Worm (Caenorhabditis elegans) whole organism, midembryonic: ENCODE data around the gene epn-1.

Experiments
- T22C8.4 ChIP-seq: fragments of 200-800 bp; sonication (Bioruptor generic); IDR thresholded peaks from 2 replicates; pipeline ENCODE4 v1.3.6; 2022; ENCODE audit warnings: missing genetic modification characterization, missing compliant biosample characterization
- cog-1 ChIP-seq: sonication (generic microtip); optimal IDR thresholded peaks from 2 replicates; lab custom pipeline; 2016; ENCODE audit warnings: missing genetic modification characterization, missing compliant biosample characterization
- flt-1 ChIP-seq: fragments of 200-800 bp; sonication (Bioruptor generic); IDR thresholded peaks from 2 replicates; pipeline ENCODE4 v1.3.6; 2022; ENCODE audit warnings: missing genetic modification characterization, missing compliant biosample characterization
- klf-2 ChIP-seq: fragments of 200-800 bp; sonication (Bioruptor generic); conservative IDR thresholded peaks from 2 replicates; pipeline ENCODE4 v1.3.6; 2022; ENCODE audit warnings: missing genetic modification reagents, missing genetic modification characterization, missing compliant biosample characterization
- med-1 ChIP-seq: sonication (generic microtip); optimal IDR thresholded peaks from 2 replicates; lab custom pipeline; 2017; ENCODE audit warnings: missing genetic modification characterization, mild to moderate bottlenecking, missing compliant biosample characterization, antibody characterized with exemption, missing genetic modification reagents; ENCODE audit not compliant: insufficient read depth
- ref-1 ChIP-seq: fragments of 200-800 bp; sonication (Bioruptor generic); conservative IDR thresholded peaks from 2 replicates; pipeline ENCODE4 v1.3.6; 2022; ENCODE audit warnings: missing genetic modification reagents, missing genetic modification characterization, missing compliant biosample characterization
- tab-1 ChIP-seq: fragments of 200-800 bp; sonication (Bioruptor generic); IDR thresholded peaks from 2 replicates; pipeline ENCODE4 v1.3.6; 2022; ENCODE audit warnings: missing genetic modification characterization, missing compliant biosample characterization
- ztf-23 ChIP-seq: fragments of 200-800 bp; sonication (Bioruptor generic); IDR thresholded peaks from 2 replicates; pipeline ENCODE4 v1.3.6; 2022; ENCODE audit warnings: missing genetic modification reagents, missing genetic modification characterization, missing compliant biosample characterization
- ztf-29 ChIP-seq: fragments of 200-800 bp; sonication (Bioruptor generic); IDR thresholded peaks from 2 replicates; pipeline ENCODE4 v1.3.6; 2022; ENCODE audit warnings: missing genetic modification reagents, missing genetic modification characterization, missing compliant biosample characterization

The epn-1 gene

ce11 chrX:14790320-14791048 lies 27.8 kb downstream of the epn-1 start, which contains the start of gene tatn-1:
Gene tatn-1, plus strand, starts transcription at chrX:14791008.
- TF ChIP-seq cog-1 = peak; percentile 65
- TF ChIP-seq klf-2 = no peak
- no peak for TF ChIP-seq ztf-23 (GFP tag; lab: Robert Waterston, UW)
- TF ChIP-seq T22C8.4 (GFP tag; lab: Robert Waterston, UW) = no peak
- TF ChIP-seq med-1 (GFP tag; lab: Kevin White, UChicago) = no peak
- no peak for TF ChIP-seq ref-1

- TF ChIP-seq flt-1 = no peak
- no peak for TF ChIP-seq ztf-23 (GFP tag; lab: Robert Waterston, UW)
- TF ChIP-seq med-1 (GFP tag; lab: Kevin White, UChicago) = no peak
- no peak for TF ChIP-seq tab-1 (GFP tag; lab: Robert Waterston, UW)
Observed at ce11 chrX:14787557-14787932, 30.8 kb downstream of the epn-1 start.

- no peak for TF ChIP-seq ztf-29
- no peak for TF ChIP-seq flt-1
- no peak for TF ChIP-seq ref-1
- no peak for TF ChIP-seq ztf-23 (GFP tag; lab: Robert Waterston, UW)
- no peak for TF ChIP-seq cog-1
- no peak for TF ChIP-seq med-1 (GFP tag; lab: Kevin White, UChicago)
- TF ChIP-seq T22C8.4 (GFP tag; lab: Robert Waterston, UW) = no peak
- no peak for TF ChIP-seq tab-1 (GFP tag; lab: Robert Waterston, UW)
Observed at ce11 chrX:14786821-14787556, 31.3 kb downstream of the epn-1 start.

ce11 chrX:14783434-14784142 lies 34.7 kb downstream of the epn-1 start:
- TF ChIP-seq T22C8.4 (GFP tag; lab: Robert Waterston, UW) (no peak), ztf-23 (GFP tag; lab: Robert Waterston, UW) (no peak), tab-1 (GFP tag; lab: Robert Waterston, UW) (no peak), flt-1 (no peak), med-1 (GFP tag; lab: Kevin White, UChicago) (no peak), klf-2 (no peak), cog-1 (no peak), ztf-29 (no peak), ref-1 (no peak)

ce11 chrX:14780176-14780575 lies 38.1 kb downstream of the epn-1 start:
- TF ChIP-seq tab-1 (GFP tag; lab: Robert Waterston, UW) (no peak), ref-1 (no peak; the same call in 1 of the 2 replicates), med-1 (GFP tag; lab: Kevin White, UChicago) (no peak), ztf-23 (GFP tag; lab: Robert Waterston, UW) (no peak), T22C8.4 (GFP tag; lab: Robert Waterston, UW) (no peak), ztf-29 (no peak), flt-1 (no peak), klf-2 (no peak), cog-1 (no peak)

ce11 chrX:14778112-14778511 lies 40.2 kb downstream of the epn-1 start:
- no peak for TF ChIP-seq ztf-29

ce11 chrX:14776312-14776711 lies 42.0 kb downstream of the epn-1 start:
- TF ChIP-seq T22C8.4 (GFP tag; lab: Robert Waterston, UW) = no peak
- no peak for TF ChIP-seq ztf-23 (GFP tag; lab: Robert Waterston, UW)
- no peak for TF ChIP-seq tab-1 (GFP tag; lab: Robert Waterston, UW)
- no peak for TF ChIP-seq ztf-29
- TF ChIP-seq klf-2 = no peak
- no peak for TF ChIP-seq cog-1
- TF ChIP-seq flt-1 = no peak
- TF ChIP-seq med-1 (GFP tag; lab: Kevin White, UChicago) = no peak

ce11 chrX:14775222-14775621 lies 43.1 kb downstream of the epn-1 start:
- TF ChIP-seq T22C8.4 (GFP tag; lab: Robert Waterston, UW) (no peak), med-1 (GFP tag; lab: Kevin White, UChicago) (no peak), ztf-23 (GFP tag; lab: Robert Waterston, UW) (no peak), flt-1 (no peak), tab-1 (GFP tag; lab: Robert Waterston, UW) (no peak), ztf-29 (no peak), klf-2 (no peak), ref-1 (no peak), cog-1 (no peak)

ce11 chrX:14773238-14773637 lies 45.1 kb downstream of the epn-1 start, which contains the start of gene unc-3:
Gene unc-3, plus strand, starts transcription at chrX:14773538.
- TF ChIP-seq T22C8.4 (GFP tag; lab: Robert Waterston, UW) = no peak
- TF ChIP-seq cog-1 = no peak
- TF ChIP-seq ztf-29 = no peak
- TF ChIP-seq klf-2 = no peak
- no peak for TF ChIP-seq tab-1 (GFP tag; lab: Robert Waterston, UW)
- no peak for TF ChIP-seq flt-1
- TF ChIP-seq ref-1 = no peak
- TF ChIP-seq med-1 (GFP tag; lab: Kevin White, UChicago) = no peak
- TF ChIP-seq ztf-23 (GFP tag; lab: Robert Waterston, UW) = no peak

ce11 chrX:14771682-14772081 lies 46.6 kb downstream of the epn-1 start, which contains the start of gene Y16B4A.2:
Gene Y16B4A.2, minus strand, starts transcription at chrX:14771851.
- TF ChIP-seq med-1 (GFP tag; lab: Kevin White, UChicago) (no peak), ref-1 (no peak), ztf-23 (GFP tag; lab: Robert Waterston, UW) (no peak), klf-2 (no peak), tab-1 (GFP tag; lab: Robert Waterston, UW) (no peak), cog-1 (no peak), flt-1 (no peak), T22C8.4 (GFP tag; lab: Robert Waterston, UW) (no peak), ztf-29 (no peak)
